Worm (Caenorhabditis elegans): ENCODE results near the gene apt-9.

Gene apt-9

DNA sequence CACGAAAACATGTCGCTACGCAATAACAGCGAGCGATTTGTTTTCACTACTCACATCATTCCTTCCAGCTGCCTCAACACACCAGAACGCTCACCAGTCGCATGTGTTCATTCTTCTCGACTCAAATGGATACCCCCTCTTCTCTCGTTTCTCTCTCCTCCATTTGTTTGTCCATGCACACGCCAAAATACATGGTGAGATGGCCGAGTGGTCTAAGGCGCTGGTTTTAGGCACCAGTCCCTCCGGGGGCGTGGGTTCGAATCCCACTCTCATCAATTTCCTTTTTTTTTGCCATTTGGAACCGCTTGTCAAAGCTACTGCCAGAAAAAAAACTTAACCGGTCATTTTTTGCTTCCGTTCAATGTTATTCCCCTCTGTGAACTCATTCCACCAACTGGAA, 27.2 kb downstream of the apt-9 start (continued):
- no peak for TF ChIP-seq C16A3.4 (tag; optimal IDR thresholded peaks at IDR 0.05)
- TF ChIP-seq nhr-90 (tag; optimal IDR thresholded peaks at IDR 0.05; ENCODE audit: poor library complexity): peak; percentile 68
- no peak for TF ChIP-seq ceh-90 (tag; optimal IDR thresholded peaks at IDR 0.05)
- no peak; the same call in 1 of the 2 replicates for TF ChIP-seq mab-9 (GFP tag; IDR thresholded peaks at IDR 0.05)
- peak; percentile 73 for TF ChIP-seq swsn-7 (tag; optimal IDR thresholded peaks at IDR 0.05)
- no peak for TF ChIP-seq nhr-28 (tag; optimal IDR thresholded peaks at IDR 0.05)
- TF ChIP-seq lin-15B (tag; optimal IDR thresholded peaks at IDR 0.05): no peak
- TF ChIP-seq blmp-1 (tag; optimal IDR thresholded peaks at IDR 0.05): no peak
- TF ChIP-seq nhr-85 (tag): peak; percentile 80
- TF ChIP-seq nhr-11 (tag; optimal IDR thresholded peaks at IDR 0.05): no peak
- no peak for TF ChIP-seq ces-1 (GFP tag; optimal IDR thresholded peaks at IDR 0.05)

DNA sequence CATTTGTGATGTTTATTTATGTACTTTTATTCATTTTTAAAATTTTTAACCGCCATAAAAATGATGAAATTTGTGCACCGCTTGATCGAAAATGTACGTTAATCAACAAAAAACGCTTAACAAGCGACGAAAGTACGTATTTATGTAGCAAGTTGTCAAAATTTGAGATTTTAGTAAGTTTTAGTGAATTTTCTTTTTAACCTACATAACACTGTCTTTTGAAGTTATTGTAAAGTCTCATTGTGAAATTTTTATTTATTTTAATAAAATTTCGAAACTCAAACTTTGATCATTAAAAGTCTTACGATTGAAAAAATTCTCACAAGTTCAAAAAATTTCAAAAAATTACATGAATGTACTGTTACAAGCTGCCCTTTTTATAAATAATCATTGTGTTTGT, 29.0 kb downstream of the apt-9 start:
- no peak for TF ChIP-seq elt-3 (tag; optimal IDR thresholded peaks at IDR 0.05)
- no peak for TF ChIP-seq ceh-90 (tag; optimal IDR thresholded peaks at IDR 0.05)
- no peak for TF ChIP-seq unc-30 (tag; optimal IDR thresholded peaks at IDR 0.05)
- no peak for TF ChIP-seq sox-4 (tag; optimal IDR thresholded peaks at IDR 0.05)
- TF ChIP-seq ets-5 (GFP tag; IDR thresholded peaks at IDR 0.05): no peak
- TF ChIP-seq hlh-4 (tag; optimal IDR thresholded peaks at IDR 0.05): no peak
- TF ChIP-seq aha-1 (tag; optimal IDR thresholded peaks at IDR 0.05): no peak
- no peak for TF ChIP-seq Y116A8C.19 (tag; optimal IDR thresholded peaks at IDR 0.05; ENCODE audit: borderline replicate concordance)

DNA sequence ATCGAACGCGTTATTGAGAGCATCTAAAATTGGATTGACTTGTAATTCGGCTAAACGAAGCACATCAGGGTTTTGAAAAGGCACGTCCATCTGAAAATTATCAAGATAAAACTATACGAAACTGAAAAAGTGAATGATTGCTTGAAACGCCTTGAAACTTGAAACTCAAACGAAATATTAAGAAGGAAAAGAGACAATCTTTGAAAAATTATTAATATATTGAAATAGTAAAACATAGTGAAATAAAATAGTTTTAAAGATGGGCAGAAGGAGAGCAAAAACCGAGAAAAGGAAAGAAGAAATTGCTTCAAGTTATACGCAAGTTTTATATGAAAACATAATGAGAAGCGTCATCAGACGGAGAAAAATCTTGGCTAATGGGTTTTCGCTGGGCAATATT, 29.8 kb downstream of the apt-9 start, which contains the start of gene W02H3.3:
TSS of gene W02H3.3 (minus strand) at position 101 of the 400 bp plus-strand sequence.
- TF ChIP-seq ces-1 (GFP tag; optimal IDR thresholded peaks at IDR 0.05): no peak
- no peak for TF ChIP-seq lin-39 (tag; optimal IDR thresholded peaks at IDR 0.05)
- no peak for TF ChIP-seq nhr-11 (tag; optimal IDR thresholded peaks at IDR 0.05)
- TF ChIP-seq ceh-8 (GFP tag; optimal IDR thresholded peaks at IDR 0.05): no peak
- no peak for TF ChIP-seq pqm-1 (tag; optimal IDR thresholded peaks at IDR 0.05)
- no peak for TF ChIP-seq nhr-85 (tag)
- no peak for TF ChIP-seq lin-14 (GFP tag; optimal IDR thresholded peaks at IDR 0.05)
- no peak for TF ChIP-seq jun-1 (tag; optimal IDR thresholded peaks at IDR 0.05)
- TF ChIP-seq fos-1 (tag; optimal IDR thresholded peaks at IDR 0.05): no peak
- TF ChIP-seq tlp-1 (tag; optimal IDR thresholded peaks at IDR 0.05): no peak

DNA sequence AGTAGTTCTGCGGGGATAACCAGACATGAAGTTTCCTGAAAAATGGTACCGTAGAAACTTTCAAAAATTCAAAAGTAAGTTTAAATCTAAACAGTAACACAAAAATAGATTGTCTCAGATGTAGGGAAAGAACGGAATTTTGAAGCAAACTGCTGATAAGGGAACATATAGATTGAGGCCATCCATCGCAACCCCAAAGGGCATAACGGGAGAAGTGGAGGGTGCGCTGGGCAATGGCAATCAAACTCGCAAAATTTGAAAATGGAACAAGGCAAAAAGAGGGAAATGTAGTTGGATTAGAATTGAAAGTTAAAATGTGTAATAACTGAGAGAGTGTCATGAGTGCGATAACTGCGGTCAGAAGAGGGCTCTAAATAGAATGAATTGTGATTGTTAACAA, 34.8 kb downstream of the apt-9 start:
- no peak for TF ChIP-seq nhr-12 (tag; optimal IDR thresholded peaks at IDR 0.05)
- no peak for TF ChIP-seq nhr-19 (GFP tag; conservative IDR thresholded peaks at IDR 0.05)
- TF ChIP-seq lin-35 (GFP tag; optimal IDR thresholded peaks at IDR 0.05): no peak
- no peak for TF ChIP-seq sptf-1 (tag; optimal IDR thresholded peaks at IDR 0.05)
- no peak for TF ChIP-seq ceh-63 (GFP tag; optimal IDR thresholded peaks at IDR 0.05)

DNA sequence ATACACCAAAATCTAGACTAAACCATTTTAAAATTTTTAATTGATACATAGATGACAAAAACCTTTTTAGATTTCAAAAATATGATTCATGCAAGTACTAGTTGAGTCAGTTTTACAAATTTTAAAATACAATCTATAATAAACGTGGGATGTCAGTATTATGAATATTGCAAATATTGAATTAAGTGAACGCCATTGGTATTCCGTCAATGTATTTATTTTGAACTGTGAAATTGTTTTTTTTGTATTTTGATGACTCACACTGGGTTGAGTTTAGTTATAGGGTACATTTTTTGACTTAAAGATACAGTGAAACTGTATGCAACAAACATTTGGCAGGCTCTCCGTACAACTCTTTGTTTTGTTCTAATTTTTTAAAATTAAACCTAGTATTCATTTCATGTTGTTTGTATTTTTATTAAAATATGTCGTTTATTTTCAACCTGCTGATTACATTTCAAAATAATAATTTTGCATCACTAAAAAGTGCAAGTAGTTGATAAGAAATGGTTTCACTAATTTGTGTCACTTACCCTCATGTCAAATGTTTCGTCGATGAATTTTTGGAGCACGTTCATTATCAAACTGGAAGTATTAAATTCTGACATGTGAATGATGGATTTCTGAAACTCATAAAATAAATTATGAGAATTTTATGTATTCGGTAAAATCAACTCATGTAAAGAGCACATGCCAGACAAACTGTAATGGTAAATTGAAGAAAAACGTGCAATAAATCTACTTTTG, 36.7 kb downstream of the apt-9 start, which contains the start of gene W02H3.1:
TSS of gene W02H3.1 (minus strand) at position 578 of the 747 bp plus-strand sequence.
- no peak for TF ChIP-seq ets-5 (GFP tag; IDR thresholded peaks at IDR 0.05)
- no peak for TF ChIP-seq efl-1 (optimal IDR thresholded peaks at IDR 0.05)
- peak in 1 of 2 experiments; percentile 89 for TF ChIP-seq efl-1 (GFP tag; optimal IDR thresholded peaks at IDR 0.05 in 1 of 2)

DNA sequence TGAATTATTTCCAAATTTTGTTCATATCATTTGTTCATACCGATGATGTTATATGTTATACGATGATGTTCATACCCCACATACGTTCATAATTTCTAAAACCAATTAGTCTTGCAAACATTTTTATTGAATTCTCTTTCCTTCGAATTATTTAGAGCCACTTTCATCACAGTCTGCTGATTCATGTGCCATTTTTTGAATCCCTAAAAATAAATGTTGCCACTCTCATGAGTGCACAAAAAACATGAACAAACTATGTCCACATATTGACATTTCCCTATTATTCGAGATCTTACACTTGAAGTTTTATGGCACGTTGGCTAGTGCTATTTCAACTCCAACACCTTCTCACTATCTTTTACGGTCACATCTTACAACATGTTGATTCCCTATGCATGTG, 38.7 kb downstream of the apt-9 start, which contains the start of gene clc-17:
TSS of gene clc-17 (plus strand) at position 301 of the 400 bp plus-strand sequence.
- TF ChIP-seq pqm-1 (tag; optimal IDR thresholded peaks at IDR 0.05) (no peak), hlh-4 (tag; optimal IDR thresholded peaks at IDR 0.05) (no peak), ceh-90 (tag; optimal IDR thresholded peaks at IDR 0.05) (no peak), efl-1 (optimal IDR thresholded peaks at IDR 0.05) (no peak), efl-1 (GFP tag; optimal IDR thresholded peaks at IDR 0.05 in 1 of 2) (no peak), vab-15 (tag; optimal IDR thresholded peaks at IDR 0.05) (no peak), nhr-11 (tag; optimal IDR thresholded peaks at IDR 0.05) (no peak), irx-1 (tag; optimal IDR thresholded peaks at IDR 0.05) (no peak), mef-2 (tag; optimal IDR thresholded peaks at IDR 0.05) (no peak), ceh-88 (GFP tag; IDR thresholded peaks at IDR 0.05) (no peak), snu-23 (GFP tag; optimal IDR thresholded peaks at IDR 0.05) (no peak), dsc-1 (tag; optimal IDR thresholded peaks at IDR 0.05) (no peak)
